Worm (Caenorhabditis elegans): Measurements from ENCODE around the gene F11C7.7.
A peak's percentile ranks its signal among the peaks of the same experiment; 100 is the strongest.

Gene F11C7.7

ce11 chrX:17442539-17442938 lies 44.1 kb downstream of the F11C7.7 start (continued):
- TF ChIP-seq tra-1 (GFP tag; IDR thresholded peaks at IDR 0.05) (peak; percentile 38; the same call in 1 of the 2 replicates), vab-7 (GFP tag; IDR thresholded peaks at IDR 0.05) (peak; percentile 74), saeg-2 (GFP tag; IDR thresholded peaks at IDR 0.05) (peak; percentile 68; the same call in 1 of the 2 replicates), F44E2.7 (GFP tag; IDR thresholded peaks at IDR 0.05) (peak; percentile 95), D1046.2 (GFP tag; IDR thresholded peaks at IDR 0.05) (peak; percentile 79; the same call in 1 of the 2 replicates), Y105C5A.15 (GFP tag; IDR thresholded peaks at IDR 0.05) (peak; percentile 92; the same call in 1 of the 2 replicates), arid-1 (GFP tag; conservative IDR thresholded peaks at IDR 0.05) (peak; percentile 72), snpc-1.2 (GFP tag; IDR thresholded peaks at IDR 0.05) (peak; percentile 69; the same call in 1 of the 2 replicates), zip-11 (GFP tag; IDR thresholded peaks at IDR 0.05) (peak; percentile 84; the same call in 1 of the 2 replicates)

- TF ChIP-seq madf-9 (GFP tag; conservative IDR thresholded peaks at IDR 0.05) (peak; percentile 42; the same call in 1 of the 2 replicates), madf-5 (GFP tag; IDR thresholded peaks at IDR 0.05) (peak; percentile 29 to 71; a peak in 3 of 4 replicates), ZK337.2 (GFP tag; IDR thresholded peaks at IDR 0.05) (peak; percentile 50), dmd-8 (GFP tag; IDR thresholded peaks at IDR 0.05) (peak; percentile 79), dmd-9 (GFP tag; IDR thresholded peaks at IDR 0.05) (peak; percentile 9; the same call in 1 of the 2 replicates), ceh-44 (GFP tag; IDR thresholded peaks at IDR 0.05) (peak; percentile 2; the same call in 1 of the 2 replicates), tag-97 (GFP tag; IDR thresholded peaks at IDR 0.05) (0 out of 2 replicates have a peak, but pooled peaks have one; percentile 60), saeg-2 (GFP tag; IDR thresholded peaks at IDR 0.05) (0 out of 2 replicates have a peak, but pooled peaks have one; percentile 41), mdt-29 (GFP tag; IDR thresholded peaks at IDR 0.05) (peak; percentile 56; the same call in 1 of the 2 replicates), nhr-42 (GFP tag; IDR thresholded peaks at IDR 0.05) (peak; percentile 53; the same call in 1 of the 2 replicates), lim-7 (GFP tag; IDR thresholded peaks at IDR 0.05) (0 out of 2 replicates have a peak, but pooled peaks have one; percentile 61), set-16 (GFP tag; IDR thresholded peaks at IDR 0.05) (peak; percentile 60), F44E2.7 (GFP tag; IDR thresholded peaks at IDR 0.05) (peak; percentile 84), php-3 (GFP tag; IDR thresholded peaks at IDR 0.05) (peak; percentile 26; the same call in 1 of the 2 replicates), nhr-41 (GFP tag; IDR thresholded peaks at IDR 0.05) (peak; percentile 29; the same call in 1 of the 2 replicates), Y75B8A.6 (GFP tag; IDR thresholded peaks at IDR 0.05) (0 out of 2 replicates have a peak, but pooled peaks have one; percentile 50), snpc-1.2 (GFP tag; IDR thresholded peaks at IDR 0.05) (peak; percentile 62; the same call in 1 of the 2 replicates), ctbp-1 (GFP tag; IDR thresholded peaks at IDR 0.05) (0 out of 2 replicates have a peak, but pooled peaks have one; percentile 30), egl-43 (GFP tag; IDR thresholded peaks at IDR 0.05) (peak; percentile 73), D1046.2 (GFP tag; IDR thresholded peaks at IDR 0.05) (peak; percentile 71)
Measured at ce11 chrX:17444683-17445082, 46.3 kb downstream of the F11C7.7 start.

ce11 chrX:17445239-17445638 lies 46.8 kb downstream of the F11C7.7 start:
- TF ChIP-seq vab-7 (GFP tag; IDR thresholded peaks at IDR 0.05), result peak; percentile 29; the same call in 1 of the 2 replicates
- TF ChIP-seq php-3 (GFP tag; IDR thresholded peaks at IDR 0.05), result peak; percentile 69
- TF ChIP-seq D1046.2 (GFP tag; IDR thresholded peaks at IDR 0.05), result peak; percentile 72; the same call in 1 of the 2 replicates
- 0 out of 2 replicates have a peak, but pooled peaks have one; percentile 61 for TF ChIP-seq saeg-2 (GFP tag; IDR thresholded peaks at IDR 0.05)
- peak; percentile 32; the same call in 1 of the 2 replicates for TF ChIP-seq set-16 (GFP tag; IDR thresholded peaks at IDR 0.05)
- peak; percentile 56; the same call in 1 of the 2 replicates for TF ChIP-seq F44E2.7 (GFP tag; IDR thresholded peaks at IDR 0.05)

- peak; percentile 53 for TF ChIP-seq lim-7 (GFP tag; IDR thresholded peaks at IDR 0.05)
Measured at ce11 chrX:17447212-17447611, 48.8 kb downstream of the F11C7.7 start.

All from whole organism, L4 larva.